Worm (Caenorhabditis elegans): ENCODE data around the gene Y57G11B.8.

- no peak for TF ChIP-seq skn-1 (tag; optimal IDR thresholded peaks at IDR 0.05)
- no peak for TF ChIP-seq lin-13 (GFP tag; optimal IDR thresholded peaks at IDR 0.05)
- TF ChIP-seq mdl-1 (tag; optimal IDR thresholded peaks at IDR 0.05) = no peak
- no peak for TF ChIP-seq nhr-237 (tag; optimal IDR thresholded peaks at IDR 0.05)
- TF ChIP-seq F49E8.2 (tag; optimal IDR thresholded peaks at IDR 0.05; ENCODE audit: borderline replicate concordance) = no peak
- no peak for TF ChIP-seq dve-1 (tag; optimal IDR thresholded peaks at IDR 0.05; ENCODE audit: insufficient read depth)
- no peak for TF ChIP-seq dmd-9 (GFP tag; IDR thresholded peaks at IDR 0.05)
- TF ChIP-seq nhr-77 (tag; optimal IDR thresholded peaks at IDR 0.05) = no peak
- no peak for TF ChIP-seq unc-62 (GFP tag; optimal IDR thresholded peaks at IDR 0.05 in 1 of 2)
- TF ChIP-seq unc-62 (tag; optimal IDR thresholded peaks at IDR 0.05) = no peak
- TF ChIP-seq snpc-4 (tag; optimal IDR thresholded peaks at IDR 0.05) = no peak
- no peak for TF ChIP-seq mxl-2 (GFP tag; conservative IDR thresholded peaks at IDR 0.05)
Observed at ce11 chrIV:14554788-14555187, 23.7 kb downstream of the Y57G11B.8 start, which contains the start of gene Y57G11B.6.

Measured in whole organism, L4 larva.